Fruit fly (Drosophila melanogaster) whole organism, prepupa: ENCODE results near the gene Smvt.

Experiments used
- CG6854 ChIP-seq: fragments of 200-800 bp; sonication (Bioruptor generic); optimal IDR thresholded peaks from 2 replicates; lab custom pipeline; 2017; ENCODE audit warnings: missing biosample characterization, mild to moderate bottlenecking, missing genetic modification characterization
- Smox ChIP-seq: fragments of 200-800 bp; sonication (Bioruptor generic); optimal IDR thresholded peaks from 3 replicates; lab custom pipeline; 2016; ENCODE audit warnings: missing biosample characterization, missing genetic modification characterization

DNA sequence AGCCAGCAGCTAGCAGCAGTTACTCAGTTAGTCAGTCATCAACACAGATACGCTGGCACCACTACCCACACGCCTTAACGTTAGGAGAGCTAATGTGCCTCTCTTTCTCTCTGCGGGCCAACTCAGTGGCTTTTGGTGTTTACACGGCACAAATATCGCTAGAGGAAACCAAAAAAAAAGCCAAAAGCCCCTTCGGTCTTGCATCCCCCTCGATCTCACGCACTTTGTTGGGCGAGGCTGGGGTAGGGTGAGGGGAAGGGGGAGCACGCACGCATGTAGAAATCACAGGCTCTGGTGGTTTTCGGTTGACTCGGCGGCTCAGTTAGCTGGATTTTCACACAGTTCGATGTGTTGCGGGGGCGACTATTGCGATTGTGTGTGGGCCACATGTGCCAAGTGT lies 39.4 kb downstream of the Smvt start:
- TF ChIP-seq CG6854 (no peak), Smox (no peak)
